Worm (Caenorhabditis elegans) whole organism, late embryonic: ENCODE results near the gene srh-293.

Source experiments
- F13H6.1 ChIP-seq: sonication (generic microtip); optimal IDR thresholded peaks from 2 replicates; lab custom pipeline; 2016; ENCODE audit warnings: missing genetic modification characterization, missing compliant biosample characterization
- ceh-19 ChIP-seq: fragments of 200-800 bp; sonication (Bioruptor generic); optimal IDR thresholded peaks from 2 replicates; lab custom pipeline; 2018; ENCODE audit warnings: mild to moderate bottlenecking, missing genetic modification characterization, missing compliant biosample characterization
- ceh-9 ChIP-seq: sonication (generic microtip); optimal IDR thresholded peaks from 2 replicates; lab custom pipeline; 2016; ENCODE audit warnings: mild to moderate bottlenecking, missing genetic modification characterization, inconsistent platforms, missing compliant biosample characterization
- lin-11 ChIP-seq: fragments of 200-800 bp; sonication (Bioruptor generic); optimal IDR thresholded peaks from 2 replicates; lab custom pipeline; 2018; ENCODE audit warnings: mild to moderate bottlenecking, missing genetic modification characterization, missing compliant biosample characterization
- mec-3 ChIP-seq: sonication (generic microtip); optimal IDR thresholded peaks from 2 replicates; lab custom pipeline; 2016; ENCODE audit warnings: borderline replicate concordance, missing genetic modification characterization, missing compliant biosample characterization
- nfya-1 ChIP-seq: sonication (generic microtip); optimal IDR thresholded peaks from 2 replicates; lab custom pipeline; 2017; ENCODE audit warnings: missing genetic modification characterization, mild to moderate bottlenecking, missing compliant biosample characterization, antibody characterized with exemption, moderate library complexity
- pqm-1 ChIP-seq: sonication (generic microtip); optimal IDR thresholded peaks from 2 replicates; lab custom pipeline; 2016; ENCODE audit warnings: missing genetic modification characterization, missing compliant biosample characterization

ce11 chrV:15891279-15891678 lies 25.3 kb downstream of the srh-293 start:
- TF ChIP-seq ceh-9 (tag; lab: Kevin White, UChicago) (no peak), pqm-1 (tag; lab: Kevin White, UChicago) (no peak), ceh-19 (no peak), nfya-1 (tag; lab: Kevin White, UChicago) (no peak), F13H6.1 (no peak), mec-3 (tag; lab: Kevin White, UChicago) (no peak), lin-11 (tag; lab: Kevin White, UChicago) (no peak)
